Worm (Caenorhabditis elegans) whole organism, L1 larva: Measurements from ENCODE around the gene mrp-2.

ENCODE experiments used
- C04F5.9 ChIP-seq: sonication (generic microtip); optimal IDR thresholded peaks from 2 replicates; lab custom pipeline; 2016; ENCODE audit warnings: missing genetic modification characterization, missing compliant biosample characterization
- C16A3.4 ChIP-seq: fragments of 150-350 bp; optimal IDR thresholded peaks from 2 replicates; lab custom pipeline; 2014; ENCODE audit warnings: missing biosample characterization, missing genetic modification characterization
- C34B4.2 ChIP-seq: sonication (generic microtip); optimal IDR thresholded peaks from 2 replicates; lab custom pipeline; 2017; ENCODE audit warnings: mild to moderate bottlenecking, missing genetic modification characterization, missing compliant biosample characterization
- F16B12.6 ChIP-seq: fragments of 150-350 bp; optimal IDR thresholded peaks from 2 replicates; lab custom pipeline; 2014; ENCODE audit warnings: missing biosample characterization, missing genetic modification characterization
- Y116A8C.19 ChIP-seq: sonication (generic microtip); optimal IDR thresholded peaks from 2 replicates; lab custom pipeline; 2016; ENCODE audit warnings: missing compliant biosample characterization, missing genetic modification characterization, borderline replicate concordance
- alr-1 ChIP-seq: fragments of 200-800 bp; sonication (Bioruptor generic); optimal IDR thresholded peaks from 2 replicates; lab custom pipeline; 2018; ENCODE audit warnings: borderline replicate concordance, mild to moderate bottlenecking, missing genetic modification characterization, missing compliant biosample characterization
- ama-1 ChIP-seq: fragments of 150-350 bp; optimal IDR thresholded peaks from 2 replicates; lab custom pipeline; 2014
- blmp-1 ChIP-seq: fragments of 150-350 bp; optimal IDR thresholded peaks from 2 replicates; lab custom pipeline; 2014; ENCODE audit warnings: missing biosample characterization, missing genetic modification characterization
- ceh-8 ChIP-seq: fragments of 200-800 bp; sonication (Bioruptor generic); optimal IDR thresholded peaks from 2 replicates; lab custom pipeline; 2018; ENCODE audit warnings: mild to moderate bottlenecking, missing genetic modification characterization, moderate library complexity, missing compliant biosample characterization
- ceh-90 ChIP-seq: sonication (generic microtip); optimal IDR thresholded peaks from 2 replicates; lab custom pipeline; 2016; ENCODE audit warnings: missing genetic modification characterization, missing compliant biosample characterization
- ces-1 ChIP-seq: fragments of 150-350 bp; optimal IDR thresholded peaks from 2 replicates; lab custom pipeline; 2014; ENCODE audit warnings: missing biosample characterization, missing genetic modification reagents, missing genetic modification characterization
- dsc-1 ChIP-seq: sonication (generic microtip); optimal IDR thresholded peaks from 2 replicates; lab custom pipeline; 2016; ENCODE audit warnings: mild to moderate bottlenecking, missing genetic modification characterization, missing compliant biosample characterization
- efl-1 ChIP-seq, 4 experiments: fragments of 150-350 bp; optimal IDR thresholded peaks in 3 of 4; peaks in 1 of 4; 1 replicate in 1 of 4; 2 replicates in 3 of 4; lab custom pipeline; 2014; ENCODE audit warnings: missing biosample characterization in 2 of 4, missing genetic modification characterization in 2 of 4, missing genetic modification reagents in 2 of 4
- egl-13 ChIP-seq: sonication (generic microtip); optimal IDR thresholded peaks from 2 replicates; lab custom pipeline; 2016; ENCODE audit warnings: missing genotype, missing genetic modification reagents, missing genetic modification characterization, missing compliant biosample characterization
- egl-27 ChIP-seq, 2 experiments: fragments of 150-350 bp in 1 of 2; sonication (generic microtip); optimal IDR thresholded peaks; 3 replicates each; lab custom pipeline; 2017 to 2018; ENCODE audit warnings: missing biosample characterization in 2 of 2, missing genetic modification characterization in 2 of 2, missing genetic modification reagents in 2 of 2
- elt-3 ChIP-seq, 6 experiments: fragments of 150-350 bp in 1 of 6; sonication (generic microtip); optimal IDR thresholded peaks; 2 replicates each; lab custom pipeline; 2017 to 2018; ENCODE audit warnings: missing biosample characterization in 6 of 6, missing genetic modification characterization in 6 of 6, inconsistent platforms in 1 of 6
- fos-1 ChIP-seq: fragments of 150-350 bp; optimal IDR thresholded peaks from 2 replicates; lab custom pipeline; 2014; ENCODE audit warnings: missing biosample characterization, missing genetic modification characterization
- grh-1 ChIP-seq: fragments of 200-800 bp; sonication (Bioruptor generic); IDR thresholded peaks from 2 replicates; pipeline ENCODE4 v1.3.6; 2022; ENCODE audit warnings: missing genetic modification reagents, missing genetic modification characterization, missing compliant biosample characterization
- hlh-17 ChIP-seq: fragments of 200-800 bp; sonication (Bioruptor generic); optimal IDR thresholded peaks from 2 replicates; lab custom pipeline; 2018; ENCODE audit warnings: missing genetic modification characterization, mild to moderate bottlenecking, missing compliant biosample characterization, moderate library complexity, borderline replicate concordance
- hpl-2 ChIP-seq: fragments of 150-350 bp; optimal IDR thresholded peaks from 2 replicates; lab custom pipeline; 2014; ENCODE audit warnings: missing biosample characterization, missing genetic modification reagents, missing genetic modification characterization
- irx-1 ChIP-seq: sonication (generic microtip); optimal IDR thresholded peaks from 2 replicates; lab custom pipeline; 2016; ENCODE audit warnings: missing genetic modification characterization, missing compliant biosample characterization
- isw-1 ChIP-seq: fragments of 200-800 bp; sonication (Bioruptor generic); IDR thresholded peaks from 2 replicates; pipeline ENCODE4 v1.3.6; 2022; ENCODE audit warnings: missing genetic modification characterization, missing compliant biosample characterization
- jun-1 ChIP-seq: fragments of 150-350 bp; optimal IDR thresholded peaks from 2 replicates; lab custom pipeline; 2014; ENCODE audit warnings: missing biosample characterization, missing genetic modification reagents, missing genetic modification characterization
- lin-13 ChIP-seq: fragments of 150-350 bp; optimal IDR thresholded peaks from 2 replicates; lab custom pipeline; 2014; ENCODE audit warnings: missing biosample characterization, missing genetic modification reagents, missing genetic modification characterization
- lin-14 ChIP-seq: fragments of 200-800 bp; sonication (Bioruptor generic); optimal IDR thresholded peaks from 2 replicates; lab custom pipeline; 2018; ENCODE audit warnings: mild to moderate bottlenecking, missing genetic modification characterization, moderate library complexity, missing compliant biosample characterization
- lin-35 ChIP-seq, 2 experiments: fragments of 150-350 bp; optimal IDR thresholded peaks; 2 replicates each; lab custom pipeline; 2014; ENCODE audit warnings: missing biosample characterization in 2 of 2, missing genetic modification characterization in 2 of 2, missing genetic modification reagents in 2 of 2
- lin-39 ChIP-seq: fragments of 150-350 bp; optimal IDR thresholded peaks from 2 replicates; lab custom pipeline; 2014; ENCODE audit warnings: missing biosample characterization, missing genetic modification reagents, missing genetic modification characterization
- lir-3 ChIP-seq: sonication (generic microtip); optimal IDR thresholded peaks from 2 replicates; lab custom pipeline; 2016; ENCODE audit warnings: mild to moderate bottlenecking, missing genetic modification characterization, moderate library complexity, missing compliant biosample characterization; ENCODE audit not compliant: poor library complexity
- lsy-2 ChIP-seq, 2 experiments: fragments of 150-350 bp; optimal IDR thresholded peaks; 2 replicates each; lab custom pipeline; 2014; ENCODE audit warnings: missing biosample characterization in 2 of 2, missing genetic modification characterization in 2 of 2
- mep-1 ChIP-seq: fragments of 150-350 bp; optimal IDR thresholded peaks from 2 replicates; lab custom pipeline; 2014; ENCODE audit warnings: missing biosample characterization, missing genetic modification characterization
- nhr-11 ChIP-seq: fragments of 150-350 bp; optimal IDR thresholded peaks from 2 replicates; lab custom pipeline; 2014; ENCODE audit warnings: missing biosample characterization, missing genetic modification characterization
- nhr-12 ChIP-seq: sonication (generic microtip); optimal IDR thresholded peaks from 2 replicates; lab custom pipeline; 2017; ENCODE audit warnings: missing biosample characterization, missing genetic modification characterization
- nhr-20 ChIP-seq: sonication (generic microtip); optimal IDR thresholded peaks from 2 replicates; lab custom pipeline; 2016; ENCODE audit warnings: mild to moderate bottlenecking, missing genetic modification characterization, missing compliant biosample characterization
- nhr-237 ChIP-seq: fragments of 150-350 bp; optimal IDR thresholded peaks from 2 replicates; lab custom pipeline; 2014; ENCODE audit warnings: missing biosample characterization, missing genetic modification characterization
- nhr-28 ChIP-seq: fragments of 150-350 bp; optimal IDR thresholded peaks from 2 replicates; lab custom pipeline; 2014; ENCODE audit warnings: missing biosample characterization, missing genetic modification characterization
- nhr-71 ChIP-seq: sonication (generic microtip); optimal IDR thresholded peaks from 2 replicates; lab custom pipeline; 2016; ENCODE audit warnings: mild to moderate bottlenecking, missing genetic modification characterization, moderate library complexity, missing compliant biosample characterization
- nhr-76 ChIP-seq: sonication (generic microtip); optimal IDR thresholded peaks from 2 replicates; lab custom pipeline; 2017; ENCODE audit warnings: missing biosample characterization, missing genetic modification characterization
- nhr-84 ChIP-seq: sonication (generic microtip); optimal IDR thresholded peaks from 2 replicates; lab custom pipeline; 2017; ENCODE audit warnings: missing biosample characterization, missing genetic modification characterization
- nhr-85 ChIP-seq: sonication (generic microtip); peaks from one replicate; lab custom pipeline; 2016; ENCODE audit warnings: missing genetic modification characterization, inconsistent platforms, missing compliant biosample characterization
- nhr-90 ChIP-seq: sonication (generic microtip); optimal IDR thresholded peaks from 2 replicates; lab custom pipeline; 2016; ENCODE audit warnings: mild to moderate bottlenecking, missing genetic modification characterization, missing compliant biosample characterization; ENCODE audit not compliant: poor library complexity
- pag-3 ChIP-seq: sonication (generic microtip); optimal IDR thresholded peaks from 2 replicates; lab custom pipeline; 2017; ENCODE audit warnings: missing genetic modification characterization, mild to moderate bottlenecking, missing compliant biosample characterization, antibody characterized with exemption, borderline replicate concordance; ENCODE audit not compliant: insufficient read depth
- pax-3 ChIP-seq: fragments of 200-800 bp; sonication (Bioruptor generic); optimal IDR thresholded peaks from 2 replicates; lab custom pipeline; 2018; ENCODE audit warnings: mild to moderate bottlenecking, missing genetic modification characterization, moderate library complexity, missing compliant biosample characterization
- pqm-1 ChIP-seq: sonication (generic microtip); optimal IDR thresholded peaks from 3 replicates; lab custom pipeline; 2017; ENCODE audit warnings: missing biosample characterization, missing genetic modification characterization
- rnt-1 ChIP-seq: sonication (generic microtip); optimal IDR thresholded peaks from 2 replicates; lab custom pipeline; 2016; ENCODE audit warnings: mild to moderate bottlenecking, missing genetic modification characterization, moderate library complexity, missing compliant biosample characterization
- snu-23 ChIP-seq: sonication (generic microtip); optimal IDR thresholded peaks from 2 replicates; lab custom pipeline; 2016; ENCODE audit warnings: missing genetic modification characterization, missing compliant biosample characterization
- sox-4 ChIP-seq: sonication (generic microtip); optimal IDR thresholded peaks from 2 replicates; lab custom pipeline; 2016; ENCODE audit warnings: missing genetic modification characterization, missing compliant biosample characterization
- swsn-7 ChIP-seq: sonication (generic microtip); optimal IDR thresholded peaks from 2 replicates; lab custom pipeline; 2016; ENCODE audit warnings: missing genetic modification characterization, missing compliant biosample characterization
- unc-30 ChIP-seq: sonication (generic microtip); optimal IDR thresholded peaks from 2 replicates; lab custom pipeline; 2017; ENCODE audit warnings: missing biosample characterization, missing genetic modification characterization
- unc-62 ChIP-seq: fragments of 150-350 bp; optimal IDR thresholded peaks from 2 replicates; lab custom pipeline; 2014; ENCODE audit warnings: missing biosample characterization, missing genetic modification reagents, missing genetic modification characterization
- unc-86 ChIP-seq: sonication (generic microtip); optimal IDR thresholded peaks from 2 replicates; lab custom pipeline; 2016; ENCODE audit warnings: missing genetic modification characterization, missing compliant biosample characterization
- unc-98 ChIP-seq: fragments of 200-800 bp; sonication (Bioruptor generic); IDR thresholded peaks from 2 replicates; pipeline ENCODE4 v1.3.6; 2022; ENCODE audit warnings: missing genetic modification characterization, missing compliant biosample characterization
- xbp-1 ChIP-seq: sonication (generic microtip); optimal IDR thresholded peaks from 2 replicates; lab custom pipeline; 2016; ENCODE audit warnings: missing genetic modification characterization, missing compliant biosample characterization
- zip-4 ChIP-seq: fragments of 200-800 bp; sonication (Bioruptor generic); optimal IDR thresholded peaks from 2 replicates; lab custom pipeline; 2018; ENCODE audit warnings: mild to moderate bottlenecking, missing genetic modification characterization, moderate library complexity, missing compliant biosample characterization

Gene mrp-2

ce11 chrX:601340-601757 is 28.8 kb upstream of the mrp-2 start (continued):
- TF ChIP-seq nhr-20 (tag; lab: Kevin White, UChicago), result peak; percentile 1
- peak; percentile 8 for TF ChIP-seq jun-1
- no peak for TF ChIP-seq egl-27 (tag; optimal IDR thresholded peaks at IDR 0.05; lab: Kevin White, UChicago)
- TF ChIP-seq unc-98 (GFP tag; lab: Robert Waterston, UW), result no peak
- no peak for TF ChIP-seq ceh-90 (tag; lab: Kevin White, UChicago)
- no peak for TF ChIP-seq pag-3
- no peak for TF ChIP-seq nhr-76 (tag; lab: Kevin White, UChicago)
- TF ChIP-seq ceh-8 (GFP tag; lab: Kevin White, UChicago), result no peak
- peak; percentile 6 to 32 for TF ChIP-seq lsy-2 (tag; optimal IDR thresholded peaks at IDR 0.05; lab: Kevin White, UChicago)
- TF ChIP-seq C34B4.2 (tag; lab: Kevin White, UChicago), result no peak
- no peak for TF ChIP-seq lir-3
- peak; percentile 48 for TF ChIP-seq unc-86 (tag; lab: Kevin White, UChicago)
- TF ChIP-seq lin-14 (GFP tag; lab: Kevin White, UChicago), result peak; percentile 90
- no peak for TF ChIP-seq dsc-1 (tag; lab: Kevin White, UChicago)
- no peak for TF ChIP-seq efl-1 (optimal IDR thresholded peaks at IDR 0.05; lab: Kevin White, UChicago)
- TF ChIP-seq efl-1 (GFP tag; optimal IDR thresholded peaks at IDR 0.05 in 1 of 2; lab: Kevin White, UChicago), result no peak
- peak; percentile 60 for TF ChIP-seq nhr-71
- no peak for TF ChIP-seq nhr-11 (tag; lab: Kevin White, UChicago)
- peak; percentile 40 for TF ChIP-seq isw-1 (GFP tag; lab: Robert Waterston, UW)
- no peak for TF ChIP-seq pqm-1 (tag; lab: Kevin White, UChicago)
- TF ChIP-seq nhr-85 (tag; lab: Kevin White, UChicago), result peak; percentile 23
- TF ChIP-seq fos-1 (tag; lab: Kevin White, UChicago), result no peak
- TF ChIP-seq C16A3.4, result no peak
- no peak for TF ChIP-seq grh-1 (GFP tag; lab: Robert Waterston, UW)
- no peak for TF ChIP-seq nhr-12 (tag; lab: Kevin White, UChicago)
- TF ChIP-seq sox-4, result no peak
- no peak for TF ChIP-seq zip-4 (GFP tag; lab: Kevin White, UChicago)
- TF ChIP-seq lin-39 (tag; lab: Kevin White, UChicago), result no peak
- TF ChIP-seq Y116A8C.19, result no peak
- no peak for TF ChIP-seq ama-1 (lab: Kevin White, UChicago)
- no peak for TF ChIP-seq xbp-1
- TF ChIP-seq hpl-2 (GFP tag; lab: Kevin White, UChicago), result no peak
- TF ChIP-seq egl-13, result peak; percentile 27
- TF ChIP-seq nhr-28, result no peak
- no peak for TF ChIP-seq alr-1 (tag; lab: Kevin White, UChicago)
- TF ChIP-seq irx-1, result no peak
- TF ChIP-seq nhr-84 (tag; lab: Kevin White, UChicago), result no peak
- TF ChIP-seq nhr-237, result no peak
- no peak for TF ChIP-seq C04F5.9 (tag; lab: Kevin White, UChicago)
- peak in 1 of 2 experiments; percentile 58 for TF ChIP-seq lin-35 (GFP tag; optimal IDR thresholded peaks at IDR 0.05; lab: Kevin White, UChicago)
- no peak for TF ChIP-seq unc-30
- TF ChIP-seq elt-3 (tag; optimal IDR thresholded peaks at IDR 0.05; lab: Kevin White, UChicago), result no peak
- TF ChIP-seq mep-1 (tag; lab: Kevin White, UChicago), result no peak
- TF ChIP-seq rnt-1 (tag; lab: Kevin White, UChicago), result no peak
- TF ChIP-seq unc-62 (GFP tag; lab: Kevin White, UChicago), result no peak
- peak; percentile 42 for TF ChIP-seq swsn-7
- peak; percentile 29 for TF ChIP-seq ces-1
- TF ChIP-seq pax-3, result peak; percentile 25
- no peak for TF ChIP-seq hlh-17 (GFP tag; lab: Kevin White, UChicago)
- TF ChIP-seq nhr-90 (tag; lab: Kevin White, UChicago), result no peak
- TF ChIP-seq F16B12.6, result no peak
- peak; percentile 11 for TF ChIP-seq snu-23 (GFP tag; lab: Kevin White, UChicago)
- no peak for TF ChIP-seq blmp-1
- TF ChIP-seq lin-13 (GFP tag; lab: Kevin White, UChicago), result no peak
